Fruit fly (Drosophila melanogaster): ENCODE results near the gene CG3223.

CG3223 gene

dm6 chr3R:8027203-8027688 lies 18.0 kb downstream of the CG3223 start (continued):
- TF ChIP-seq toy (GFP tag; IDR thresholded peaks at IDR 0.05) (no peak), Nf-YB (GFP tag; optimal IDR thresholded peaks at IDR 0.05) (peak; percentile 84), Drgx (GFP tag; IDR thresholded peaks at IDR 0.05) (peak; percentile 65), Awh (GFP tag; IDR thresholded peaks at IDR 0.05) (peak; percentile 61), Hr78 (GFP tag; optimal IDR thresholded peaks at IDR 0.05) (peak in 1 of 2 experiments; percentile 76), zf30C (GFP tag; optimal IDR thresholded peaks at IDR 0.05) (no peak), CG14965 (GFP tag; optimal IDR thresholded peaks at IDR 0.05; ENCODE audit: borderline replicate concordance) (no peak), Atf3 (GFP tag; optimal IDR thresholded peaks at IDR 0.05) (peak; percentile 25), CG16863 (GFP tag; optimal IDR thresholded peaks at IDR 0.05) (peak; percentile 37), CG12659 (GFP tag; optimal IDR thresholded peaks at IDR 0.05) (peak; percentile 94), CG13775 (GFP tag; optimal IDR thresholded peaks at IDR 0.05) (peak; percentile 90), HHEX (GFP tag; optimal IDR thresholded peaks at IDR 0.05) (peak; percentile 83), CG9797 (GFP tag; optimal IDR thresholded peaks at IDR 0.05) (no peak), CG3726 (GFP tag; IDR thresholded peaks at IDR 0.05) (0 out of 3 replicates have a peak, but pooled peaks have one; percentile 35), slou (GFP tag; optimal IDR thresholded peaks at IDR 0.05) (peak; percentile 29), CG8281 (tag; optimal IDR thresholded peaks at IDR 0.05) (peak; percentile 68), CG18476 (GFP tag; optimal IDR thresholded peaks at IDR 0.05) (peak; percentile 64), exex (tag; optimal IDR thresholded peaks at IDR 0.05) (peak; percentile 40), CG7963 (GFP tag; IDR thresholded peaks at IDR 0.05; ENCODE audit: partially characterized antibody) (no peak), Sry-δ (GFP tag; optimal IDR thresholded peaks at IDR 0.05) (no peak), CG10147 (GFP tag; optimal IDR thresholded peaks at IDR 0.05) (peak; percentile 81), Hr3 (GFP tag; optimal IDR thresholded peaks at IDR 0.05) (peak; percentile 91), CG7786 (GFP tag; optimal IDR thresholded peaks at IDR 0.05) (no peak), CG6254 (GFP tag; optimal IDR thresholded peaks at IDR 0.05) (peak; percentile 76), CG10321 (GFP tag; IDR thresholded peaks at IDR 0.05) (peak; percentile 44; the same call in 1 of the 2 replicates), Bdp1 (GFP tag; optimal IDR thresholded peaks at IDR 0.05) (peak; percentile 33), CG32767 (GFP tag; IDR thresholded peaks at IDR 0.05) (peak; percentile 82), bsh (GFP tag; optimal IDR thresholded peaks at IDR 0.05) (peak; percentile 89 to 91), MTF-1 (GFP tag; optimal IDR thresholded peaks at IDR 0.05; ENCODE audit: borderline replicate concordance) (peak; percentile 8), CG4730 (GFP tag; IDR thresholded peaks at IDR 0.05) (no peak), chif (GFP tag; optimal IDR thresholded peaks at IDR 0.05) (peak in 1 of 2 experiments; percentile 35), salm (tag; optimal IDR thresholded peaks at IDR 0.05) (peak; percentile 89), pnt (GFP tag; optimal IDR thresholded peaks at IDR 0.05) (peak; percentile 12), emc (GFP tag; optimal IDR thresholded peaks at IDR 0.05) (no peak), CG1233 (GFP tag; optimal IDR thresholded peaks at IDR 0.05) (peak; percentile 70), Xbp1 (GFP tag; optimal IDR thresholded peaks at IDR 0.05) (peak; percentile 86), klu (GFP tag; IDR thresholded peaks at IDR 0.05) (peak; percentile 15; the same call in 1 of the 2 replicates), zen (tag; optimal IDR thresholded peaks at IDR 0.05) (peak; percentile 39), CG4404 (GFP tag; IDR thresholded peaks at IDR 0.05) (peak; percentile 36; the same call in 1 of the 2 replicates), hth (optimal IDR thresholded peaks at IDR 0.05) (no peak), CG9609 (GFP tag; optimal IDR thresholded peaks at IDR 0.05) (peak; percentile 44), lab (GFP tag; optimal IDR thresholded peaks at IDR 0.05) (peak; percentile 86), Nf-YA (GFP tag; IDR thresholded peaks at IDR 0.05) (no peak), CG4820 (GFP tag; optimal IDR thresholded peaks at IDR 0.05) (no peak), ase (GFP tag; IDR thresholded peaks at IDR 0.05) (peak; percentile 49; the same call in 2 of the 3 replicates), CG2875 (GFP tag; optimal IDR thresholded peaks at IDR 0.05) (peak; percentile 89), Dip3 (GFP tag; optimal IDR thresholded peaks at IDR 0.05) (peak; percentile 3), ssp (GFP tag; IDR thresholded peaks at IDR 0.05) (no peak; the same call in none of the 2 replicates), CG15696 (tag; optimal IDR thresholded peaks at IDR 0.05) (peak; percentile 16), CG9876 (GFP tag; optimal IDR thresholded peaks at IDR 0.05) (peak; percentile 14)
